Fruit fly (Drosophila melanogaster): Measurements from ENCODE around the gene KrT95D.

The KrT95D gene

DNA sequence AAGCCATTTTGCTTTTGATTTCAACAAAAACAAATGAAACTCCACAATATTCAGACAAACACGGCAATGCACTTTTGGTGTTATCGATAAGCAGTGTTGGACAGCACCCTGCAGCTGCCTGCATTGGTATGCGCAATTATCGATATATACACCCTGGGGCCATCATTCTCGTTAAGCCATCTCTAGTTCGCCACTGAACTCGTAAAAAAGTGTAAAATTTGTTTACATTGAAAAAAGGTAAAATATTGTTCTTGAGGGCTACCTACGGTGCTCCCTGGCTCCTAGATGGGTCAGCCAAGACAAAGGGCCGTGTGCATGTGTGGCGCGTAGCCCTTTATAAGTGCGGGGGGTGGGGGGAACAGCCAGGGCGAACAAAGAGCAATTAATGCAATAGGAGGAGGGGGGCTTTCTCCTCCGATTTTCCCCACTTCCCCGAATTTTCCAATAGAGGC, 45.1 kb downstream of the KrT95D start, which contains the start of the genes CG13603 and CG5902 (continued):
- TF ChIP-seq slbo (GFP tag; IDR thresholded peaks at IDR 0.05): peak; percentile 59; the same call in 1 of the 2 replicates
- TF ChIP-seq CG8765 (GFP tag; IDR thresholded peaks at IDR 0.05): no peak
- TF ChIP-seq CG13894 (tag; optimal IDR thresholded peaks at IDR 0.05): no peak
- TF ChIP-seq ranshi (GFP tag; IDR thresholded peaks at IDR 0.05): 0 out of 2 replicates have a peak, but pooled peaks have one; percentile 6
- TF ChIP-seq CG1233 (GFP tag; optimal IDR thresholded peaks at IDR 0.05): no peak
- peak; percentile 57; the same call in 1 of the 3 replicates for TF ChIP-seq ken (GFP tag; IDR thresholded peaks at IDR 0.05)
- TF ChIP-seq ham (GFP tag; IDR thresholded peaks at IDR 0.05): no peak
- no peak for TF ChIP-seq sqz (GFP tag; optimal IDR thresholded peaks at IDR 0.05)
- TF ChIP-seq CG17612 (GFP tag; IDR thresholded peaks at IDR 0.05): no peak
- no peak for TF ChIP-seq CG3838 (GFP tag; optimal IDR thresholded peaks at IDR 0.05)
- no peak for TF ChIP-seq CG10209 (GFP tag; optimal IDR thresholded peaks at IDR 0.05)
- TF ChIP-seq CG12942 (GFP tag; optimal IDR thresholded peaks at IDR 0.05): peak; percentile 39
- TF ChIP-seq CG4328 (GFP tag; optimal IDR thresholded peaks at IDR 0.05): no peak
- TF ChIP-seq CG17568 (GFP tag; optimal IDR thresholded peaks at IDR 0.05): no peak
- no peak for TF ChIP-seq Atf3 (GFP tag; optimal IDR thresholded peaks at IDR 0.05)
- peak; percentile 82 for TF ChIP-seq HLH4C (GFP tag; IDR thresholded peaks at IDR 0.05; ENCODE audit: partially characterized antibody)
- no peak for TF ChIP-seq CG11504 (tag; optimal IDR thresholded peaks at IDR 0.05)
- no peak for TF ChIP-seq schlank (tag; optimal IDR thresholded peaks at IDR 0.05)
- TF ChIP-seq jumu (GFP tag; optimal IDR thresholded peaks at IDR 0.05): peak; percentile 60
- TF ChIP-seq CG1024 (GFP tag; IDR thresholded peaks at IDR 0.05): no peak
- no peak for TF ChIP-seq CG18619 (GFP tag; optimal IDR thresholded peaks at IDR 0.05)
- TF ChIP-seq HmgD (GFP tag; optimal IDR thresholded peaks at IDR 0.05): peak; percentile 60
- TF ChIP-seq CG33557 (GFP tag; optimal IDR thresholded peaks at IDR 0.05): no peak
- no peak for TF ChIP-seq HLHmδ (GFP tag; optimal IDR thresholded peaks at IDR 0.05)
- TF ChIP-seq twi (tag; optimal IDR thresholded peaks at IDR 0.05): no peak
- TF ChIP-seq CG8290 (GFP tag; optimal IDR thresholded peaks at IDR 0.05): no peak
- TF ChIP-seq CG8290 (tag; optimal IDR thresholded peaks at IDR 0.05): no peak
- TF ChIP-seq CG10147 (GFP tag; optimal IDR thresholded peaks at IDR 0.05): no peak
- peak; percentile 71; the same call in 2 of the 3 replicates for TF ChIP-seq CG34224 (GFP tag; IDR thresholded peaks at IDR 0.05; ENCODE audit: partially characterized antibody)
- peak; percentile 26 for TF ChIP-seq D (optimal IDR thresholded peaks at IDR 0.05)
- TF ChIP-seq D (GFP tag; optimal IDR thresholded peaks at IDR 0.05): no peak
- no peak for TF ChIP-seq CoRest (tag; optimal IDR thresholded peaks at IDR 0.05)
- TF ChIP-seq inv (GFP tag; IDR thresholded peaks at IDR 0.05; ENCODE audit: partially characterized antibody): peak; percentile 59; the same call in 1 of the 2 replicates
- no peak for TF ChIP-seq pan (optimal IDR thresholded peaks at IDR 0.05)
- TF ChIP-seq pan (GFP tag; optimal IDR thresholded peaks at IDR 0.05 in 1 of 2, IDR thresholded peaks at IDR 0.05 in 1 of 2): no peak
- peak; percentile 86 for TF ChIP-seq pzg (GFP tag; optimal IDR thresholded peaks at IDR 0.05)
- TF ChIP-seq Aef1 (GFP tag; IDR thresholded peaks at IDR 0.05): peak; percentile 13; the same call in 2 of the 3 replicates
- TF ChIP-seq pho (GFP tag; optimal IDR thresholded peaks at IDR 0.05): peak; percentile 52
- TF ChIP-seq CG1647 (GFP tag; optimal IDR thresholded peaks at IDR 0.05): no peak
- no peak for TF ChIP-seq NK7.1 (GFP tag; optimal IDR thresholded peaks at IDR 0.05)
- no peak for TF ChIP-seq caup (GFP tag; optimal IDR thresholded peaks at IDR 0.05; ENCODE audit: severe bottlenecking)
- TF ChIP-seq odd (GFP tag; optimal IDR thresholded peaks at IDR 0.05): peak; percentile 25
- no peak for TF ChIP-seq CG8281 (tag; optimal IDR thresholded peaks at IDR 0.05)
- TF ChIP-seq CG18764 (GFP tag; optimal IDR thresholded peaks at IDR 0.05): peak; percentile 4
- TF ChIP-seq aop (GFP tag; IDR thresholded peaks at IDR 0.05): no peak
- no peak for TF ChIP-seq dmrt11E (tag; optimal IDR thresholded peaks at IDR 0.05)
- TF ChIP-seq B-H1 (GFP tag; IDR thresholded peaks at IDR 0.05): no peak
- TF ChIP-seq sim (GFP tag; IDR thresholded peaks at IDR 0.05): no peak
- TF ChIP-seq CG13624 (GFP tag; optimal IDR thresholded peaks at IDR 0.05): peak; percentile 86
- TF ChIP-seq CG16813 (GFP tag; IDR thresholded peaks at IDR 0.05; ENCODE audit: partially characterized antibody): peak; percentile 76
- peak; percentile 69 for TF ChIP-seq lilli (GFP tag; optimal IDR thresholded peaks at IDR 0.05)

Data from whole organism, embryonic.